Fruit fly (Drosophila melanogaster) whole organism, embryonic: Measurements from ENCODE around the gene UQCR-14L.

Experiments
- Atf-2 ChIP-seq: fragments of 200-800 bp; sonication (Bioruptor generic); optimal IDR thresholded peaks from 2 replicates; lab custom pipeline; 2016; ENCODE audit warnings: missing biosample characterization, missing genetic modification characterization
- Bgb ChIP-seq: fragments of 200-800 bp; sonication (Bioruptor generic); IDR thresholded peaks from 2 replicates; pipeline ENCODE4 v1.3.6; 2022; ENCODE audit warnings: missing biosample characterization, missing genetic modification characterization; ENCODE audit not compliant: partially characterized antibody
- CG11723 ChIP-seq: fragments of 200-800 bp; sonication (Bioruptor generic); optimal IDR thresholded peaks from 2 replicates; lab custom pipeline; 2017; ENCODE audit warnings: missing biosample characterization, mild to moderate bottlenecking, missing genetic modification characterization
- CG12744 ChIP-seq: fragments of 200-800 bp; sonication (Bioruptor generic); optimal IDR thresholded peaks from 2 replicates; lab custom pipeline; 2016; ENCODE audit warnings: missing biosample characterization, missing genetic modification characterization
- CG13123 ChIP-seq: fragments of 200-800 bp; sonication (Bioruptor generic); optimal IDR thresholded peaks from 2 replicates; lab custom pipeline; 2016; ENCODE audit warnings: missing biosample characterization, missing genetic modification characterization
- CG13287 ChIP-seq: fragments of 200-800 bp; sonication (Bioruptor generic); IDR thresholded peaks from 2 replicates; pipeline ENCODE4 v1.3.6; 2022; ENCODE audit warnings: missing biosample characterization, missing genetic modification characterization; ENCODE audit not compliant: partially characterized antibody
- CG14441 ChIP-seq: fragments of 200-800 bp; sonication (Bioruptor generic); IDR thresholded peaks from 2 replicates; pipeline ENCODE4 v1.3.6; 2022; ENCODE audit warnings: missing biosample characterization, missing genetic modification characterization
- CG15479 ChIP-seq: fragments of 200-800 bp; sonication (Bioruptor generic); optimal IDR thresholded peaks from 3 replicates; lab custom pipeline; 2019; ENCODE audit warnings: missing biosample characterization, mild to moderate bottlenecking, missing genetic modification characterization, moderate library complexity
- CG1832 ChIP-seq: fragments of 200-800 bp; sonication (Bioruptor generic); optimal IDR thresholded peaks from 2 replicates; lab custom pipeline; 2017; ENCODE audit warnings: missing biosample characterization, mild to moderate bottlenecking, missing genetic modification characterization, inconsistent platforms
- CG2129 ChIP-seq: fragments of 200-800 bp; sonication (Bioruptor generic); IDR thresholded peaks from 2 replicates; pipeline ENCODE4 v1.3.6; 2022; ENCODE audit warnings: missing biosample characterization, missing genetic modification characterization; ENCODE audit not compliant: partially characterized antibody
- CG2202 ChIP-seq: fragments of 200-800 bp; sonication (Bioruptor generic); optimal IDR thresholded peaks from 2 replicates; lab custom pipeline; 2018; ENCODE audit warnings: missing biosample characterization, mild to moderate bottlenecking, missing genetic modification characterization
- CG3281 ChIP-seq: fragments of 200-800 bp; sonication (Bioruptor generic); optimal IDR thresholded peaks from 3 replicates; lab custom pipeline; 2017; ENCODE audit warnings: missing biosample characterization, mild to moderate bottlenecking, missing genetic modification characterization
- CG34422 ChIP-seq: fragments of 200-800 bp; sonication (Bioruptor generic); IDR thresholded peaks from 3 replicates; pipeline ENCODE4 v1.3.6; 2022; ENCODE audit warnings: missing biosample characterization, missing genetic modification characterization
- CG42726 ChIP-seq: fragments of 200-800 bp; sonication (Bioruptor generic); IDR thresholded peaks from 2 replicates; pipeline ENCODE4 v1.3.6; 2022; ENCODE audit warnings: missing biosample characterization, missing genetic modification characterization; ENCODE audit not compliant: partially characterized antibody
- CG4854 ChIP-seq: fragments of 200-800 bp; sonication (Bioruptor generic); optimal IDR thresholded peaks from 2 replicates; lab custom pipeline; 2016; ENCODE audit warnings: missing biosample characterization, missing genetic modification characterization, inconsistent platforms
- CG8359 ChIP-seq: fragments of 200-800 bp; sonication (Bioruptor generic); optimal IDR thresholded peaks from 2 replicates; lab custom pipeline; 2017; ENCODE audit warnings: missing biosample characterization, mild to moderate bottlenecking, missing genetic modification characterization, borderline replicate concordance
- CG9437 ChIP-seq: fragments of 200-800 bp; sonication (Bioruptor generic); optimal IDR thresholded peaks from 2 replicates; lab custom pipeline; 2018; ENCODE audit warnings: missing biosample characterization, mild to moderate bottlenecking, missing genetic modification characterization
- CG9609 ChIP-seq: fragments of 200-800 bp; sonication (Bioruptor generic); optimal IDR thresholded peaks from 3 replicates; lab custom pipeline; 2016; ENCODE audit warnings: missing biosample characterization, missing genetic modification characterization
- CoRest ChIP-seq: fragments of 200-800 bp; sonication (Bioruptor generic); optimal IDR thresholded peaks from 3 replicates; lab custom pipeline; 2018; ENCODE audit warnings: missing biosample characterization, mild to moderate bottlenecking, missing genetic modification characterization, moderate library complexity
- D ChIP-seq, 2 experiments: fragments of 200-800 bp in 1 of 2; fragments of >200 bp in 1 of 2; sonication (Bioruptor generic) in 1 of 2; optimal IDR thresholded peaks; 2 replicates in 1 of 2; 3 replicates in 1 of 2; lab custom pipeline; 2017; ENCODE audit warnings: mild to moderate bottlenecking in 1 of 2, missing biosample characterization in 1 of 2, missing genetic modification characterization in 1 of 2, missing genetic modification reagents in 1 of 2
- Dll ChIP-seq: fragments of 200-800 bp; sonication (Bioruptor generic); IDR thresholded peaks from 4 replicates; pipeline ENCODE4 v1.3.6; 2022; ENCODE audit warnings: missing biosample characterization, missing genetic modification characterization; ENCODE audit not compliant: partially characterized antibody
- Doc2 ChIP-seq: fragments of 200-800 bp; sonication (Bioruptor generic); IDR thresholded peaks from 2 replicates; pipeline ENCODE4 v1.3.6; 2022; ENCODE audit warnings: missing biosample characterization, missing genetic modification characterization
- HLH54F ChIP-seq: fragments of 200-800 bp; sonication (Bioruptor generic); optimal IDR thresholded peaks from 3 replicates; lab custom pipeline; 2016; ENCODE audit warnings: missing biosample characterization, missing genetic modification characterization
- Hr51 ChIP-seq, 2 experiments: fragments of 200-800 bp; sonication (Bioruptor generic); optimal IDR thresholded peaks; 2 replicates in 1 of 2; 3 replicates in 1 of 2; lab custom pipeline; 2016 to 2018; ENCODE audit warnings: missing biosample characterization in 2 of 2, missing genetic modification characterization in 2 of 2, mild to moderate bottlenecking in 1 of 2, moderate library complexity in 1 of 2
- Mes4 ChIP-seq: fragments of 200-800 bp; sonication (Bioruptor generic); optimal IDR thresholded peaks from 2 replicates; lab custom pipeline; 2016; ENCODE audit warnings: missing biosample characterization, missing genetic modification characterization
- Nf-YC ChIP-seq: fragments of 200-800 bp; optimal IDR thresholded peaks from 3 replicates; lab custom pipeline; 2019; ENCODE audit warnings: missing biosample characterization, mild to moderate bottlenecking, missing genetic modification characterization, moderate library complexity
- Oaz ChIP-seq: fragments of 200-800 bp; sonication (Bioruptor generic); IDR thresholded peaks from 2 replicates; pipeline ENCODE4 v1.3.6; 2022; ENCODE audit warnings: missing biosample characterization, missing genetic modification characterization
- YL-1 ChIP-seq: fragments of 200-800 bp; sonication (Bioruptor generic); optimal IDR thresholded peaks from 3 replicates; lab custom pipeline; 2017; ENCODE audit warnings: missing biosample characterization, mild to moderate bottlenecking, missing genetic modification characterization
- ac ChIP-seq: fragments of 200-800 bp; sonication (Bioruptor generic); optimal IDR thresholded peaks from 3 replicates; lab custom pipeline; 2017; ENCODE audit warnings: missing biosample characterization, mild to moderate bottlenecking, missing genetic modification characterization
- az2 ChIP-seq: fragments of 200-800 bp; sonication (Bioruptor generic); optimal IDR thresholded peaks from 3 replicates; lab custom pipeline; 2016; ENCODE audit warnings: missing biosample characterization, missing genetic modification characterization
- bowl ChIP-seq: fragments of 200-800 bp; sonication (Bioruptor generic); IDR thresholded peaks from 2 replicates; pipeline ENCODE4 v1.3.6; 2022; ENCODE audit warnings: missing biosample characterization, missing genetic modification characterization
- crc ChIP-seq: fragments of 200-800 bp; sonication (Bioruptor generic); optimal IDR thresholded peaks from 2 replicates; lab custom pipeline; 2016; ENCODE audit warnings: missing biosample characterization, missing genetic modification characterization
- da ChIP-seq: fragments of 200-800 bp; sonication (Bioruptor generic); optimal IDR thresholded peaks from 2 replicates; lab custom pipeline; 2016; ENCODE audit warnings: missing biosample characterization, missing genetic modification characterization
- fd102C ChIP-seq: fragments of 200-800 bp; sonication (Bioruptor generic); optimal IDR thresholded peaks from 2 replicates; lab custom pipeline; 2018; ENCODE audit warnings: missing biosample characterization, mild to moderate bottlenecking, missing genetic modification characterization, moderate library complexity
- fd64A ChIP-seq: fragments of 200-800 bp; sonication (Bioruptor generic); optimal IDR thresholded peaks from 3 replicates; lab custom pipeline; 2018; ENCODE audit warnings: missing biosample characterization, mild to moderate bottlenecking, missing genetic modification characterization
- gro ChIP-seq: fragments of 200-800 bp; sonication (Bioruptor generic); optimal IDR thresholded peaks from 2 replicates; lab custom pipeline; 2016; ENCODE audit warnings: missing biosample characterization, missing genetic modification characterization
- ken ChIP-seq: fragments of 200-800 bp; sonication (Bioruptor generic); IDR thresholded peaks from 3 replicates; pipeline ENCODE4 v1.3.6; 2022; ENCODE audit warnings: missing biosample characterization, missing genetic modification characterization
- nom ChIP-seq: fragments of 200-800 bp; sonication (Bioruptor generic); optimal IDR thresholded peaks from 2 replicates; lab custom pipeline; 2017; ENCODE audit warnings: missing biosample characterization, missing genetic modification characterization, mild to moderate bottlenecking, moderate library complexity, missing genetic modification reagents
- oc ChIP-seq: fragments of 200-800 bp; sonication (Bioruptor generic); optimal IDR thresholded peaks from 2 replicates; lab custom pipeline; 2018; ENCODE audit warnings: missing biosample characterization, mild to moderate bottlenecking, missing genetic modification characterization, moderate library complexity
- odd ChIP-seq: fragments of 200-800 bp; sonication (Bioruptor generic); optimal IDR thresholded peaks from 2 replicates; lab custom pipeline; 2017; ENCODE audit warnings: missing biosample characterization, mild to moderate bottlenecking, missing genetic modification characterization
- otp ChIP-seq: fragments of 200-800 bp; sonication (Bioruptor generic); IDR thresholded peaks from 3 replicates; pipeline ENCODE4, ENCODE4 v1.3.6; 2022; ENCODE audit warnings: missing biosample characterization, missing genetic modification characterization
- pfk ChIP-seq: fragments of 200-800 bp; sonication (Bioruptor generic); optimal IDR thresholded peaks from 2 replicates; lab custom pipeline; 2018; ENCODE audit warnings: missing biosample characterization, mild to moderate bottlenecking, missing genetic modification characterization, moderate library complexity
- phol ChIP-seq: fragments of 200-800 bp; sonication (Bioruptor generic); optimal IDR thresholded peaks from 3 replicates; lab custom pipeline; 2018; ENCODE audit warnings: missing biosample characterization, mild to moderate bottlenecking, missing genetic modification characterization, moderate library complexity
- schlank ChIP-seq: fragments of 200-800 bp; sonication (Bioruptor generic); optimal IDR thresholded peaks from 2 replicates; lab custom pipeline; 2018; ENCODE audit warnings: missing biosample characterization, mild to moderate bottlenecking, missing genetic modification characterization
- sd ChIP-seq: fragments of 200-800 bp; sonication (Bioruptor generic); optimal IDR thresholded peaks from 3 replicates; lab custom pipeline; 2018; ENCODE audit warnings: missing biosample characterization, mild to moderate bottlenecking, missing genetic modification characterization, moderate library complexity
- sens-2 ChIP-seq: fragments of 200-800 bp; sonication (Bioruptor generic); IDR thresholded peaks from 2 replicates; pipeline ENCODE4 v1.3.6; 2022; ENCODE audit warnings: missing biosample characterization, missing genetic modification characterization
- zen ChIP-seq: fragments of 200-800 bp; sonication (Bioruptor generic); optimal IDR thresholded peaks from 3 replicates; lab custom pipeline; 2018; ENCODE audit warnings: missing biosample characterization, mild to moderate bottlenecking, missing genetic modification characterization, moderate library complexity

The UQCR-14L gene

DNA sequence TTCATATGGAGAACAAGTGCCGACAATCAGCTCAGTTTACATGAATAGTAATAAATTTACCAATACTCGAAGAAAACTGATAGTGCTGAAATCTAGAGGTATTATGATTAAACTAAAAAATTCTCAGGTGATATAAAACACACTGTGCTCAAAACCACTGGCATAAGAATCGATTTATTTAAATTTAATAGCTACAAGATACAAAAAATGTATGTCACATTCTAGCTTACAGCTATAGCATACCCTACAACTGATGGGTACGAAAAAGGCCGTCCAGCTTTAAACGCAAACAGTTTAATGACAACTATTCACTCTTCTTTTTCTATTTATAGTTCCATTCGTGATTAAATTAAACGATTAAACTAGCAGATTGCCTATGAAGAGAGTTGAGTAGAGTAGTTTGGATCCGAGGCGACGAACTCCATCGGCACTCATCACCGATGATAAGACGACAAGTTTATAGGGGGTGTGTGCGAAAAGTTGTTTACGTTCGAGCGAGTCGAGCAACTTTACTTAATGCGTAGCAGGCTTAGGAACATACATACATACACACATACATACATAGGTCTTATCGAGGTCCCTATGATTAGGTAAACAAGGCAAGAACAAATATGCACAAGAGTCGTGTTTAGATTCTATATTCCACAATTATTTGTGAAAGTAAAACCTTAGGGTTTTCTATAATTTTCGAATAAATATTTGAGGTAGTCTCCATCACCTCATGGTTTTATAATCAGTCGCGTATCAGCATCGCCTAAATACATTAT lies 35.1 kb downstream of the UQCR-14L start (continued):
- TF ChIP-seq sd (tag; lab: Kevin White, UChicago) (peak; percentile 72), Dll (GFP tag; lab: Robert Waterston, UW) (no peak), otp (peak; percentile 93), odd (GFP tag; lab: Kevin White, UChicago) (peak; percentile 56), nom (GFP tag; lab: Kevin White, UChicago) (no peak), CG9609 (GFP tag; lab: Kevin White, UChicago) (peak; percentile 45), zen (tag; lab: Kevin White, UChicago) (peak; percentile 56), HLH54F (GFP tag; lab: Kevin White, UChicago) (peak; percentile 49), Bgb (GFP tag; lab: Robert Waterston, UW) (no peak), CG2129 (no peak), CoRest (tag; lab: Kevin White, UChicago) (peak; percentile 54), CG11723 (GFP tag; lab: Kevin White, UChicago) (peak; percentile 43), fd102C (GFP tag; lab: Kevin White, UChicago) (peak; percentile 81), gro (peak; percentile 74), CG14441 (GFP tag; lab: Robert Waterston, UW) (peak; percentile 80), CG42726 (GFP tag; lab: Robert Waterston, UW) (no peak), CG8359 (GFP tag; lab: Kevin White, UChicago) (peak; percentile 72), fd64A (peak; percentile 65), pfk (GFP tag; lab: Kevin White, UChicago) (peak; percentile 46), crc (GFP tag; lab: Kevin White, UChicago) (peak; percentile 21), YL-1 (peak; percentile 55), Hr51 (GFP tag; optimal IDR thresholded peaks at IDR 0.05; lab: Kevin White, UChicago) (peak; percentile 27 to 72), CG15479 (GFP tag; lab: Kevin White, UChicago) (peak; percentile 61), CG2202 (peak; percentile 86), CG1832 (no peak), Atf-2 (GFP tag; lab: Kevin White, UChicago) (peak; percentile 60), Oaz (peak; percentile 68), CG4854 (peak; percentile 77), Doc2 (GFP tag; lab: Robert Waterston, UW) (no peak), Nf-YC (tag; lab: Kevin White, UChicago) (peak; percentile 44), CG12744 (GFP tag; lab: Kevin White, UChicago) (peak; percentile 57), ken (GFP tag; lab: Robert Waterston, UW) (peak; percentile 70), CG9437 (GFP tag; lab: Kevin White, UChicago) (peak; percentile 57), D (optimal IDR thresholded peaks at IDR 0.05; lab: Kevin White, UChicago) (no peak), D (GFP tag; optimal IDR thresholded peaks at IDR 0.05; lab: Kevin White, UChicago) (peak; percentile 76), CG3281 (GFP tag; lab: Kevin White, UChicago) (peak; percentile 83), bowl (GFP tag; lab: Robert Waterston, UW) (peak; percentile 32; the same call in 1 of the 2 replicates), da (GFP tag; lab: Kevin White, UChicago) (no peak), CG13287 (GFP tag; lab: Robert Waterston, UW) (no peak), schlank (tag; lab: Kevin White, UChicago) (peak; percentile 60), ac (GFP tag; lab: Kevin White, UChicago) (peak; percentile 89), oc (tag; lab: Kevin White, UChicago) (peak; percentile 85), CG13123 (GFP tag; lab: Kevin White, UChicago) (peak; percentile 78), sens-2 (GFP tag; lab: Robert Waterston, UW) (peak; percentile 39), CG34422 (GFP tag; lab: Robert Waterston, UW) (no peak; the same call in 2 of the 3 replicates), az2 (GFP tag; lab: Kevin White, UChicago) (peak; percentile 38), Mes4 (peak; percentile 77), phol (tag; lab: Kevin White, UChicago) (peak; percentile 17)
